Worm (Caenorhabditis elegans) whole organism, mixed stage, embryonic: ENCODE data around the gene scd-2.

Experiments used
- pha-4 ChIP-seq: fragments of 150-350 bp; optimal IDR thresholded peaks from 2 replicates; lab custom pipeline; 2018; ENCODE audit warnings: missing biosample characterization, missing genetic modification reagents, missing genetic modification characterization
- snpc-4 ChIP-seq: fragments of 150-350 bp; optimal IDR thresholded peaks from 2 replicates; lab custom pipeline; 2014; ENCODE audit warnings: missing biosample characterization, missing genetic modification characterization

DNA sequence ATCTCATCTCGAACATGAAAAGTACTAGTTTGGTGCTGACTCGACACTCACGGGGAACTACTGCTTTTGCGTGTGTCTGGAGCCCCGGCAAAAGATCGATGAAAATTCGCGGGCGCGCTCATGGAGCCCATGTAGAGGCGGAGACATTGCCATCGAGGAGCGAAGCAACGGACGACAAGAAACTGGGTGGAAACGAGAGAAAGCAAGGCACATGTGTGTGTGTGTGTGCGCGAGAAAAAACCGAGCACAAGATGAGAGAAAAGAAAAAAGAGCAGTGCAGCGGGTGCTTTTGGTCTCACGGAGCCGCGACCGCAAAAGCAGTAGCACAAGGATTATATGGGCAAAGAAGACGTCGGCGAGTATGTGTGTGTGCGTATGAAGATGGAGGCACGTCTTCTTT is 25.7 kb downstream of the scd-2 start:
- TF ChIP-seq snpc-4 (tag; lab: Kevin White, UChicago) (no peak), pha-4 (tag; lab: Kevin White, UChicago) (no peak)
